Worm (Caenorhabditis elegans): ENCODE results near the gene ddx-15.

Gene ddx-15

ce11 chrIII:5620186-5620585 is 28.7 kb upstream of the ddx-15 start:
- TF ChIP-seq cebp-2 (GFP tag; IDR thresholded peaks at IDR 0.05) (no peak), Y53G8AR.9 (GFP tag; conservative IDR thresholded peaks at IDR 0.05) (no peak), rpc-1 (optimal IDR thresholded peaks at IDR 0.05) (no peak), rpc-1 (tag; optimal IDR thresholded peaks at IDR 0.05) (no peak), F23B12.7 (tag; optimal IDR thresholded peaks at IDR 0.05; ENCODE audit: insufficient read depth) (no peak), attf-5 (GFP tag; optimal IDR thresholded peaks at IDR 0.05) (no peak), tlf-1 (GFP tag; optimal IDR thresholded peaks at IDR 0.05) (no peak), lsy-27 (tag; optimal IDR thresholded peaks at IDR 0.05; ENCODE audit: borderline replicate concordance, insufficient read depth) (no peak), rec-8 (tag; optimal IDR thresholded peaks at IDR 0.05) (no peak), mxl-1 (tag; optimal IDR thresholded peaks at IDR 0.05) (no peak), ets-4 (GFP tag; optimal IDR thresholded peaks at IDR 0.05) (no peak), F49E8.2 (tag; optimal IDR thresholded peaks at IDR 0.05; ENCODE audit: insufficient read depth) (no peak), bed-1 (GFP tag; IDR thresholded peaks at IDR 0.05) (no peak), egl-44 (GFP tag; IDR thresholded peaks at IDR 0.05) (no peak)

ce11 chrIII:5615675-5616074 is 24.2 kb upstream of the ddx-15 start:
- TF ChIP-seq nfya-2 (GFP tag; IDR thresholded peaks at IDR 0.05) (no peak), ceh-79 (tag; optimal IDR thresholded peaks at IDR 0.05) (no peak), madf-10 (tag; optimal IDR thresholded peaks at IDR 0.05) (no peak), ztf-25 (GFP tag; IDR thresholded peaks at IDR 0.05) (no peak), lin-26 (GFP tag; IDR thresholded peaks at IDR 0.05) (no peak), F57A8.1 (GFP tag; optimal IDR thresholded peaks at IDR 0.05) (no peak), nfya-1 (tag; optimal IDR thresholded peaks at IDR 0.05; ENCODE audit: borderline replicate concordance, insufficient read depth) (no peak), let-526 (GFP tag; IDR thresholded peaks at IDR 0.05) (no peak)

- TF ChIP-seq lin-26 (GFP tag; IDR thresholded peaks at IDR 0.05) (no peak), ceh-100 (GFP tag; IDR thresholded peaks at IDR 0.05) (no peak), ama-1 (optimal IDR thresholded peaks at IDR 0.05) (no peak), ama-1 (GFP tag; optimal IDR thresholded peaks at IDR 0.05) (no peak), ekl-4 (GFP tag; IDR thresholded peaks at IDR 0.05) (no peak), Y53G8AR.9 (GFP tag; conservative IDR thresholded peaks at IDR 0.05) (no peak), ztf-18 (tag; optimal IDR thresholded peaks at IDR 0.05) (no peak), hmg-1.2 (GFP tag; IDR thresholded peaks at IDR 0.05) (no peak), nhr-120 (GFP tag; IDR thresholded peaks at IDR 0.05) (no peak), chd-7 (tag; optimal IDR thresholded peaks at IDR 0.05) (no peak), atf-7 (tag; optimal IDR thresholded peaks at IDR 0.05) (no peak)
Observed at ce11 chrIII:5614648-5615047, 23.1 kb upstream of the ddx-15 start, which contains the start of gene basl-1. Gene basl-1 (plus strand): TSS chrIII:5614948.

- TF ChIP-seq nhr-80 (tag; optimal IDR thresholded peaks at IDR 0.05) = peak; percentile 50
- TF ChIP-seq dpff-1 (tag; optimal IDR thresholded peaks at IDR 0.05) = no peak
- no peak for TF ChIP-seq cebp-1 (GFP tag; IDR thresholded peaks at IDR 0.05)
- TF ChIP-seq cebp-1 (tag; optimal IDR thresholded peaks at IDR 0.05) = no peak
- TF ChIP-seq efl-1 (GFP tag; optimal IDR thresholded peaks at IDR 0.05) = no peak
Observed at ce11 chrIII:5611604-5612324, 20.2 kb upstream of the ddx-15 start, which contains the start of gene bas-1. Gene bas-1 (plus strand): TSS chrIII:5612274.

All from whole organism, young adult.